Fruit fly (Drosophila melanogaster) ovary, adult (tissue): ENCODE measurements around the gene CG8100.

Experiments used
- CG17801 ChIP-seq: fragments of 200-800 bp; optimal IDR thresholded peaks from 2 replicates; lab custom pipeline; 2019; ENCODE audit warnings: missing biosample characterization, mild to moderate bottlenecking, missing genetic modification characterization, moderate library complexity; ENCODE audit not compliant: partially characterized antibody

Gene CG8100

DNA sequence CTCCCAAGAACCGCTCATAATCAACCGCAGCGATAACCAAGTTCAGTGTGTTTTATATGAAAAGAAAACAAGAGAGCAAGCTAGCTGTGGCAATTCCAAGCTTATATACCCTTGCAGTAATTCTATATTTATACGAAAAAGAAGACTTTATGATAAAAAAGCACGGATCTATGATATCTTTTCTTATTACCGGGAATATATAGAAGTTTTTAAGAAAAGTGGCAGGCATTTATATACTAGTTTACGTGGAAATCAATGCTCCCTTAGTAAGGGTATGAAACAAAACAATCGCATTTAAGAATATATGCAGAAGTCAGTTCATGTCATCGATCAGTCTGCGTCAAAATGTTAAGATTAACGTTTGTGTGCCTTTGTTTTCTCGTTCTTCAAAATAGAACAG lies at the start of gene CG8100:
TSS of gene CG8100 (plus strand) at position 333 of the 400 bp plus-strand sequence.
- no peak for TF ChIP-seq CG17801 (GFP tag; lab: Kevin White, UChicago)

DNA sequence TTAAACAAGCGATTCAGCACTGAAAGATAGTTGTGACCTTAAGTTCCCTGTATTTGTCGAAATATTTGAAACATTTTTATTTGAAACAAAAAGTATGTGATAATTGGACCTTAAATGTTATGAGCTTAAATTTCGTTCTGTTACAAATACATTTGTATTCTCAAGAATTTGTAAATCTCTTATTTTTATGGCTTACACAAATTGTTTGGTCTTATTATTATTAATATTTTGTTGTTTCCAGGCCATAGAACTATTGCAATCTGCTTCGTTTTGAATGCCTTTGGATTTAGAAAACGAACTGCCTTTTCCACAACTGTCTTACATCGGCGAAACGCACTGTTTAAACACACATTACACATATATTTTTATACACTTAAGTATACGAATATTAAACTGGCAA lies 48.9 kb upstream of the CG8100 start, which contains the start of gene CG6661:
TSS of gene CG6661 (plus strand) at position 301 of the 400 bp plus-strand sequence.
- no peak for TF ChIP-seq CG17801 (GFP tag; lab: Kevin White, UChicago)

DNA sequence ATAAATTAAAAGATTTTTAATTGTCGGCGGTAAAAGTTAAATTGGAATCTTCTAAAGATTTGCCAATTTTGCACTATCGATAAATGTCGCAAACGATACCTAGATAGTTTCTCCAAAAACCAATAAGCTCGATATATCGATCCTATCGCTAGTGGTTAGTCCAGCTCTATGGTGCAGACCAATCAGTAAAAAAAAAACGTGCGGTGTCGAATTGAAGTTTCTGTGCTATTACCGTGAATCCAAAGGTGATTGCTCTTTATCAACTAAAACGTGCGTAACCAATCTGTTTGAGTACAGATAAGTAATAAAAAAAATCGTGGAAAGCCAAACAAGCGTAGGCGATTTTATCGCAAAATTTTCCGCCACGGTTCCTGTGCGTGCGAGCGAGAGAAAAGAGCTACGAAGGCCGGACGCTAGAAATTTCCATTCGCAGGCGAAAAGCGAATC lies 46.5 kb upstream of the CG8100 start, which contains the start of gene Hsp110:
TSS of gene Hsp110 (plus strand) at position 153 of the 447 bp plus-strand sequence.
- peak; percentile 66 for TF ChIP-seq CG17801 (GFP tag; lab: Kevin White, UChicago)

DNA sequence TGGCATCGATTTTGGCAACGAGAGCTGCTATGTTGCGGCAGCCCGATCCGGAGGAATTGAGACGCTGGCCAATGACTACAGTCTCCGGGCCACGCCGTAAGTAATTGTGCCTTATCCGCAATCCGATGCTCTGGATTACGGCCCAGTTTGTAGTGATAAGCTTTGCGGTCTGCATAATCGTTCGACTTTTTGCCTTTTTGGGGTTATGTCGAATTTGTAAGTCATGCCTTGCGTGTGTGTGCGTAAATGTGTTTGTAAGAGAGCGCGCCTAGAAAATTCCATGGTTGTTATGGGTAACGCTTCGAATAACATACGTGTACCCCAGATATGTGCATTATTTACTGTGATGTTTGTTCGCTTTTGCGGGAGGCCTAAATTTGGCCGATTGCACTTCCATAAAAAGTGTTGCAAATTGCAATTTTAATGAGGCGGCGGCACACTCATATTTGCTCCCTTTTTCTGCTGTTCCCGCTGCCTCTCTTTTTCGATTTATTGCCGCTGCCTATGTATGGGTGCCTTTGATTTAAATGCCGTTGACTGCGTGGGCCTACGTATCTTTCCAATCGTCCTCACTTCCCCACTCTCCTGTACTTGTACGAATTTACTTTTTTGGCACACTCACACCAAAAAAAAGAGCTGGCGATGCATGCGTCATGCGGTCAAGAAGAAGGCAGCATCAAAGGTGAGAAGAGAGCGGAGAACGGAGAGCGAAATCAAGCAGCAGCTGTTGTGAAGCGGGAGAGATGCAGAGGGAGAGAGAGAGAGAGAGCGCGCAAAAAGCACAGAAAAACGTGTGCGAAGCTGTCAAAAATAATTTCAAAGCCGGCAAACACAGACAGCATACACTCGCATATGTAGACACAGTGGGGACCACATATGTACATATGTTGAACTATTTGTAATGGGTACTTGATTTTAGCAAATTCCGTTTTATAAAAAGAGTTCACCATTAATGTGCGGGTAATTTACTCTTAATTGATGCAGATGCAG lies 45.5 kb upstream of the CG8100 start:
- TF ChIP-seq CG17801 (GFP tag; lab: Kevin White, UChicago): no peak

DNA sequence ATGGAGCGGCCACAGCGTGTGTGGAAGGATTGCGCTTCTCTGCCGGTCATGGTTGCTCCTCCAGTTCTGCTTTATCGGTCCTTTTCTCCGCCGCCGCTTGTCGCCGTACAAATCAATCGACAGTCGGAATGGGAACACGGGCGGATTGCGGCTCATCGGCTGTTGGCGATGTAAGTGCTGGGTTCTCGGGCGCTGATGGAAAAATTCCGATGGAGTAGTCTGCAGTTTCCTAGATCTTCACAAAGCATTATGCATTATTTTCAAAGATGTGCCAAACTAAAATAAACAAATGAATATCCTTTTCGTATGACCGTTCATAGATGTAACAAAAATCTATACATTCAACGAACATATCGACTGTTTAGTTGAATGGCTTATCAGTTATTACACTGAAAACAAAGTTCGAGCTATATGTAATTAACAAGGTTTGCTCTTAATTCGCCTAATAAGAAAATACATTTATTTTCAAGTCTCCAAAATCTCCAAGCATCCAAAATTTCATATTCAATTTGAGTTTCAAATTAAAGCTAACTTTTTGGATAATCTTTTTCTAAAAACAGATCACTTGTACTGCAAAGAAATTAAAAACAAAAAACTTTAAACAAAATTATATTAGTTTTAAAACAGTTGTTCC lies 33.7 kb upstream of the CG8100 start, which contains the start of gene Neurl4:
TSS of gene Neurl4 (minus strand) at position 273 of the 634 bp plus-strand sequence.
- no peak for TF ChIP-seq CG17801 (GFP tag; lab: Kevin White, UChicago)

DNA sequence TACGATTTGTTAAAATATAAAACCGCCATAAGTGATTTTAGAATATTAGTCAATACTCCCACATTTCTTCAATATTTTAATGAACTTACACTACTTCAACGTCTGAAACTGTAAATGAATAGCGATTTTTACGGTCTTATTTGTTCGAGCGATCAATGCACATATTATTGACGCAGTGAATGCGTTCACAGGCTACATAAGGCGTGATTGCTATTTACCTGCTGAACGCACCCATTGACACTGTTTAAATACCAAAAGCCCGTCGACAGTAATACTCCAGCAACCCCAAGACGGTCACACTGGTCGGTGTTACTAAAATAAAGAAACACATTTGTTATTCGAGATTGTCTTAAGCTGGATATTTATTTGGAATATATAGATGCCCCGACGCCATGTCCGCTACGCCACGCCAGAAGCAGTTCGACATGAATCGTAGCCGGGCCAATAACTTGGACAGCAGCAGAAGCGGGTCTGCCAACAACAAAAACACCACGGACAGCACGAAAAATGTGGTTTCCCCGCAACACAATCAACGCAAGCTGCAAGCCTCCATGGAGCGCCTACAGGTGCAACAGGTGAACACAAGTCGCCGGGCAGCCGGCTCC lies 32.4 kb upstream of the CG8100 start, which contains the start of gene CG6833:
TSS of gene CG6833 (plus strand) at position 263 of the 605 bp plus-strand sequence.
- TF ChIP-seq CG17801 (GFP tag; lab: Kevin White, UChicago): no peak

DNA sequence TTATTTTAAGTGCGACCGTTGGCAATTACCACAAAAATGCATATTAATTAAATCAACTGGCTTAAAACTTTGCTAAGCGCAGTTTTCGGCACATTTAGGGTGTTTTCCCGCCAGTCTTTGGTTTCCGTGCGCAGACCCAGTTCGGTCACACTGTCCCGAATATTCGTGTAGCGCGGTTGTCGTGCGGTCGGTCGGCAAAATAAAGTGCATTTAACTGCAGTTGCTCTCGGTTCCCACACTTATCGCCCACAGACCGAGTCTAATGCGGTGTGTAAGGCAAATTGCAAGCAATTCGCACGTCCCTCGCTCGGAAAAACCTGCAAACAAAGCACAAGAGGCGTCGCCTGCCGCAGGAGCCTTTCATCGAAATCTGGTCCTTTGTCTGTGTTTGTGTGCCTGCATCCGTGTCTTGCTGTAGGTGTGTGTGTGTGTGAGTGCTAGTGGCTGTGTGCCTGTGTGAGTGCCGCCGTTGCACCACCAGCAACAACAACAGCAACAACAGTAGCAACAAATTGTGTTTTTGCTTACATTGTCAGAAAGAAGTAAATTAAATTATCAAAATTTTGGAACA lies 30.3 kb upstream of the CG8100 start, which contains the start of the genes CG13484 and Frl:
TSS of gene CG13484 (minus strand) at position 7 of the 571 bp plus-strand sequence.
TSS of gene Frl (plus strand) at position 143 of the 571 bp plus-strand sequence.
- TF ChIP-seq CG17801 (GFP tag; lab: Kevin White, UChicago): peak; percentile 76

DNA sequence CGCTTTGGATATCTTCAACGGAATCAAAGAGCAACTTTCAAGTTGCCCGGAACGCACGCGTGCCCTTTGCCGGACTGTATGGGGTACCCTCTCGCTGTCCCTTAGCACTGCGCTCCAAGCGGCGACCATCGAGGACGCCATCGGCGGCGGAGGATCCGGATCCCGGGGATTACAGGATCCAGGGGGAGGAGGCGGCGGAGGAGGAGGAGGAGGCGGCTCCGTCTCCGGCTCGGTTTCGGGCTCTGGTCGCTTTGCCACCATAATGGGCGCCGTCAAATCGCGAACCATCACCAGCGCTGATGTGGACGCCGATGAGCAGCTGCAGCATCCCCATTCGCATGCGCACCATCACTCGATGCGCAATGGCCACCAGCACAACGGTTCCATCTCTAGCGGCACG lies 29.6 kb upstream of the CG8100 start:
- TF ChIP-seq CG17801 (GFP tag; lab: Kevin White, UChicago): no peak

DNA sequence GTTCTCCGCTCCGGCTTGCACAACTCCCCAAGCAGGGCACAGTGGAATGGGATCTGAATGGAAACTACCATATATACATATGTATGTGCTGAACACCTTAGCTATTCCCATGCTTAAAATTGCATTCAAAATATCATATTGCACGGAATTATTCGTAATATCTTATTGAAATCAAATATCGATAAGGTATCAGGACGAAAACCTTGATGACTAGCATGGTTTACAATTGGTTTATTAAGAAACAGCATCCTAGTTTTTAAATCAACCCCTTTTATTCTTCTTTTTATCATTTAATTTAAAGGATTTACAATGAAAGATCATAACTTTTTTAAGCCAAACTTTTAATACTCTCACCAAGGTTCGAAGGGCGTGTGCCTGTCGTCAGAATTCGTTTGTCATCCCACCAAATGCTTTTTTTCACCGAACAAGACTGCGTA lies 28.1 kb upstream of the CG8100 start:
- no peak for TF ChIP-seq CG17801 (GFP tag; lab: Kevin White, UChicago)

DNA sequence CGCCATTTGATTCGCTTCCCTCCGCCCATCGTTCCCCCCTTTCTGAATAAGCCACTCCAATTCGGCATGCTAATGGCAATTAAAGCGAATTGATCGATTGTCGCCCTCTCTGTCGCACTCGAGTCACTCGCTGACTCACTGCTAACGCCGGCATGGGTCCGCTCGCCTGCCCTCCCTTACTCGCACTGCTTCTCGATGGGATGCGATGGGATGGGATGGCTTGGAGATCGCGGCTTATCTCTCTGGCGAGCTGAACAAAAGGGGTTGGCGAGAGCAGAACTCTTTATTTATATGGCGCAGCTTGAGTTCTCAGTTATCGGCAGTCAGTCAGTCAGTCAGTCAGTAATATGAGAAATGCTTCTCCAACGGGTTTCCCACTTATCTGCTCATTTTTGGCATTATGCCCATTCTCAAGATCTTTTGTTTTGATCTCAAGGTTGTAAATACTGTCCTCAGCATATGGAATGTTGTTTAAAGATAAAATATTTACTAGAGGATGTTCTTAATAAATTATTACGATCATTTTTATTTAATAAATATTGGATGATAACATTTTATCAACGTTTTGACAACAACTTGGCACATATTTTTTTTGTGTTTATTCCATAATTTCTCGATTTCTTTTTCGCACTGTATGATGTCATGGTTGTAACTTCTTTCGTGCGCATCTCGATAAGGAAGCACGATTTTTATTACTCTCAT lies 27.4 kb upstream of the CG8100 start:
- no peak for TF ChIP-seq CG17801 (GFP tag; lab: Kevin White, UChicago)

DNA sequence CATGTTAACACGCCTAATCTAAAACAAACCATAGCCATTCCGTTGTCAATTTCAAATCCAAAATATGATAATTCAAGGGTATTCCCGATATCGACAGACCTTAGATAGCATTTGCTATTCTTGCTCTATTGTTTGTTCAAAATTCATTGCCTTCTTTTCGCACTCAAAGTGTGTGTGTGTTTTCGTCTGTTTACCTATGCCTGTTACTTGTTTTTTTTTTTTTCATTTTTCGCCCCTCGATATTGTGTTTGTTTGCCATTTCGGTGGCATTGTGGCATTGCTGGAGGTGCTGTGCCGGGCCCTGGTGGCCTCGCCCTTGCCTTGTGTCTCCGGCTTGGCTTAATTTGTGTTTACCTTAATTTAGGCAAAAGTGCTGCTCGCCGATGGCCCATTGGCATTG lies 26.6 kb upstream of the CG8100 start:
- no peak for TF ChIP-seq CG17801 (GFP tag; lab: Kevin White, UChicago)

DNA sequence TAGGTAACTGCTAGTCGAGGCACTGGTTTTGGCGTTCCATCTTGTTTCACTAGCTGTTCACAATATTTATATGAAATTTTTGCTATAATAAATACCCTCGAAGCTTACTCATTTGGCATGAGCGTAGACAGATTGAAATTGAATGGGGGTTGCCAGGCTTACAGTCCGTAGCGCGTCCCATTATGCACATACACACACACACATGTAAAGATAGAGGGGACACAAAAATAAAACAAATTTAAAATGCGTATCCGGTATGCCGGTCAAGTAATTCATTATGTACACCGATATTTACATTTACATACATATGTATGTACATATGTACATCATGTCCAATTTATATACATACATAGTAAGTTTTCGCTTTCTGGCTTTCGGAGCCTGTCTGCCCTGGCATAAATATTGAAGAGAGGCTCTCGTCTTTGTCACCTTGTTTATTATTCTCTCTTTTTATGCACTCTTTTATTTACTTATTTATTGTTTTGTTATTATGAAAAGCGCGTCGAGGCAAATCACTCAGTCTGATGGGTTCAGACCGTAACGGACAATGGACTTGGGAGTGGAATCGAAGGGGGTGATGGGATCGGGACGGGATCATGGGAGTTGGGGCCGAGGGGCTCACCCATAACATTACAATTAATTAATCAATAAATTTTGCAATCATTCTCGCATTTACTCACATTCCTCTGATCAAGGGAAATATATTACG lies 24.0 kb upstream of the CG8100 start:
- TF ChIP-seq CG17801 (GFP tag; lab: Kevin White, UChicago): no peak

DNA sequence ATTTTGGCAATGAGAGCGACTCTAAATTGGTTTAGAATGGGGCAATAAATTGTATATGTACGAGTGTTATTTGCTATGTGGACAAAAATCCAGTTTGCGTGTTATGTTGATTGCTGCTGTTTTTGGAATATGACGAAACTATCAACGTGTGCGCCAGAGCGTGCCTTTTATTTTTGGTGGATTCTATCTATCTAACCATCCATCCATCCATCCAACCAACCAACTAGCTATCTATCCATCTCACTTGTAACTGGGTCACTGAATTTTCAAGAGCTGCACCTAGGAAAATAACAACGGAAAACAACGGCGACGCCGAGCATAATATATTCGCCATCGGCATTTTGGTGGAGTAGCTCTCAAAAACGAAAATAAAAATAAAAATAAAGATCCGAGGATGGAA lies 20.7 kb upstream of the CG8100 start:
- no peak for TF ChIP-seq CG17801 (GFP tag; lab: Kevin White, UChicago)
